3 fruit fly cellular contexts compared by ENCODE assay signal in genomic region chr3R:24260411-24260810, dm6.
TF ChIP-seq lines count a peak whose summit lies in the region.

No protein-coding gene starts in this region.

- TF ChIP-seq CTCF in whole organism, embryonic (GFP tag; optimal IDR thresholded peaks at IDR 0.05; lab: Kevin White, UChicago), result no peak

TF ChIP-seq in whole organism, adult, 20 proteins besides CTCF, POLR2A, EP300 and RAD21:
- peak; percentile 97 for TF ChIP-seq kay (GFP tag; lab: Kevin White, UChicago; ENCODE audit: borderline replicate concordance)
- TF ChIP-seq CG11617 (GFP tag; optimal IDR thresholded peaks at IDR 0.05; lab: Kevin White, UChicago), result no peak

TF ChIP-seq in whole organism, embryonic, 481 proteins besides CTCF, POLR2A, EP300 and RAD21:
- TF ChIP-seq Xbp1 (GFP tag; optimal IDR thresholded peaks at IDR 0.05; lab: Kevin White, UChicago) (no peak), CG12219 (GFP tag; optimal IDR thresholded peaks at IDR 0.05; lab: Kevin White, UChicago) (no peak), cg (GFP tag; optimal IDR thresholded peaks at IDR 0.05; lab: Kevin White, UChicago) (peak; percentile 31), CG1529 (GFP tag; optimal IDR thresholded peaks at IDR 0.05; lab: Kevin White, UChicago) (no peak), gem (tag; optimal IDR thresholded peaks at IDR 0.05; lab: Kevin White, UChicago) (no peak), CG42726 (GFP tag; IDR thresholded peaks at IDR 0.05; lab: Robert Waterston, UW; ENCODE audit: partially characterized antibody) (0 out of 2 replicates have a peak, but pooled peaks have one; percentile 21), Trl (optimal IDR thresholded peaks at IDR 0.05; lab: Kevin White, UChicago) (peak; percentile 27 to 66), Trl (GFP tag; optimal IDR thresholded peaks at IDR 0.05; lab: Kevin White, UChicago) (no peak), mirr (GFP tag; optimal IDR thresholded peaks at IDR 0.05; lab: Kevin White, UChicago) (no peak), twi (tag; optimal IDR thresholded peaks at IDR 0.05; lab: Kevin White, UChicago) (no peak), chinmo (GFP tag; IDR thresholded peaks at IDR 0.05; lab: Robert Waterston, UW; ENCODE audit: partially characterized antibody) (0 out of 4 replicates have a peak, but pooled peaks have one; percentile 41), CG17186 (GFP tag; optimal IDR thresholded peaks at IDR 0.05; lab: Kevin White, UChicago) (no peak), CG10431 (GFP tag; optimal IDR thresholded peaks at IDR 0.05; lab: Kevin White, UChicago) (no peak), sens (GFP tag; lab: Kevin White, UChicago) (no peak), sim (GFP tag; IDR thresholded peaks at IDR 0.05; lab: Robert Waterston, UW) (no peak), vfl (GFP tag; optimal IDR thresholded peaks at IDR 0.05; lab: Kevin White, UChicago) (no peak), lilli (GFP tag; optimal IDR thresholded peaks at IDR 0.05; lab: Kevin White, UChicago) (no peak)

TF ChIP-seq in whole organism, wandering third instar larva, 38 proteins besides CTCF, POLR2A, EP300 and RAD21:
- no peak for TF ChIP-seq fru (GFP tag; optimal IDR thresholded peaks at IDR 0.05; lab: Kevin White, UChicago)
- TF ChIP-seq Myc (optimal IDR thresholded peaks at IDR 0.05; lab: Kevin White, UChicago), result no peak
- no peak for TF ChIP-seq ey (GFP tag; optimal IDR thresholded peaks at IDR 0.05; lab: Kevin White, UChicago)
- TF ChIP-seq Dif (GFP tag; optimal IDR thresholded peaks at IDR 0.05; lab: Kevin White, UChicago; ENCODE audit: partially characterized antibody), result peak; percentile 8
TF ChIP-seq in whole organism, wandering third instar larva: peak in this region for 1.
